Worm (Caenorhabditis elegans): ENCODE measurements around the gene clec-144.

ce11 chrII:11854749-11855148 lies 22.4 kb upstream of the clec-144 start:
- TF ChIP-seq flt-1 (GFP tag; IDR thresholded peaks at IDR 0.05) (no peak), ref-1 (GFP tag; conservative IDR thresholded peaks at IDR 0.05) (no peak), ztf-29 (GFP tag; IDR thresholded peaks at IDR 0.05) (no peak), tab-1 (GFP tag; IDR thresholded peaks at IDR 0.05) (no peak), cog-1 (tag; optimal IDR thresholded peaks at IDR 0.05) (no peak), ztf-23 (GFP tag; IDR thresholded peaks at IDR 0.05) (no peak), med-1 (GFP tag; optimal IDR thresholded peaks at IDR 0.05; ENCODE audit: insufficient read depth) (no peak), klf-2 (GFP tag; conservative IDR thresholded peaks at IDR 0.05) (no peak)

All from whole organism, midembryonic.